Fruit fly (Drosophila melanogaster) whole organism, wandering third instar larva: Measurements from ENCODE around the gene fon.

Source experiments
- Abd-B ChIP-seq: fragments of >200 bp; optimal IDR thresholded peaks from 2 replicates; lab custom pipeline; 2017; ENCODE audit warnings: missing biosample characterization, missing genetic modification characterization
- CG9705 ChIP-seq: fragments of 200-800 bp; sonication (Bioruptor generic); optimal IDR thresholded peaks from 2 replicates; lab custom pipeline; 2018; ENCODE audit warnings: missing biosample characterization, mild to moderate bottlenecking, missing genetic modification characterization
- CrebA ChIP-seq: fragments of 200-800 bp; sonication (Bioruptor generic); optimal IDR thresholded peaks from 2 replicates; lab custom pipeline; 2016; ENCODE audit warnings: missing biosample characterization, mild to moderate bottlenecking, missing genetic modification characterization, borderline replicate concordance
- Dfd ChIP-seq: fragments of >200 bp; optimal IDR thresholded peaks from 2 replicates; lab custom pipeline; 2017; ENCODE audit warnings: missing biosample characterization, missing genetic modification characterization
- Dif ChIP-seq: fragments of 200-275, 200-300 bp; sonication (Bioruptor generic); optimal IDR thresholded peaks from 2 replicates; lab custom pipeline; 2018; ENCODE audit warnings: missing biosample characterization, missing genetic modification characterization; ENCODE audit not compliant: partially characterized antibody
- GATAd ChIP-seq: sonication (Bioruptor generic); optimal IDR thresholded peaks from 2 replicates; lab custom pipeline; 2016; ENCODE audit warnings: missing biosample characterization, missing genetic modification characterization
- HLH106 ChIP-seq: fragments of 200-800 bp; optimal IDR thresholded peaks from 3 replicates; lab custom pipeline; 2019; ENCODE audit warnings: missing biosample characterization, mild to moderate bottlenecking, missing genetic modification characterization, moderate library complexity
- Hnf4 ChIP-seq: fragments of 200-800 bp; sonication (Bioruptor generic); optimal IDR thresholded peaks from 2 replicates; lab custom pipeline; 2016; ENCODE audit warnings: missing biosample characterization, mild to moderate bottlenecking, missing genetic modification characterization
- Hr78 ChIP-seq: fragments of >200 bp; optimal IDR thresholded peaks from 2 replicates; lab custom pipeline; 2017; ENCODE audit warnings: missing biosample characterization, missing genetic modification characterization
- Mio ChIP-seq: sonication (Bioruptor generic); optimal IDR thresholded peaks from 2 replicates; lab custom pipeline; 2016; ENCODE audit warnings: missing biosample characterization, missing genetic modification characterization
- N ChIP-seq: fragments of >200 bp; optimal IDR thresholded peaks from 2 replicates; lab custom pipeline; 2018; ENCODE audit warnings: missing biosample characterization, missing external identifiers, missing genetic modification characterization
- OdsH ChIP-seq: fragments of 200-800 bp; sonication (Bioruptor generic); optimal IDR thresholded peaks from 2 replicates; lab custom pipeline; 2016; ENCODE audit warnings: missing biosample characterization, mild to moderate bottlenecking, missing genetic modification characterization
- Rel ChIP-seq, 2 experiments: fragments of 200-800 bp; sonication (Bioruptor generic) in 1 of 2; optimal IDR thresholded peaks; 2 replicates in 1 of 2; 3 replicates in 1 of 2; lab custom pipeline; 2016 to 2019; ENCODE audit warnings: mild to moderate bottlenecking in 2 of 2, missing biosample characterization in 2 of 2, missing genetic modification characterization in 2 of 2, moderate library complexity in 1 of 2
- Sp1 ChIP-seq: fragments of 200-800 bp; sonication (Bioruptor generic); optimal IDR thresholded peaks from 3 replicates; lab custom pipeline; 2019; ENCODE audit warnings: missing biosample characterization, mild to moderate bottlenecking, missing genetic modification characterization, moderate library complexity
- Vsx2 ChIP-seq: fragments of 200-300, 225-300 bp; sonication (Bioruptor generic); optimal IDR thresholded peaks from 2 replicates; lab custom pipeline; 2018; ENCODE audit warnings: missing biosample characterization, missing genetic modification characterization; ENCODE audit not compliant: partially characterized antibody
- br ChIP-seq: fragments of 200-800 bp; sonication (Bioruptor generic); optimal IDR thresholded peaks from 2 replicates; lab custom pipeline; 2016; ENCODE audit warnings: missing biosample characterization, missing genetic modification characterization
- dl ChIP-seq, 2 experiments: fragments of 175-275, 200-275 bp in 1 of 2; fragments of 200-275 bp in 1 of 2; sonication (Bioruptor generic); optimal IDR thresholded peaks; lab custom pipeline; 2018; ENCODE audit warnings: mild to moderate bottlenecking in 2 of 2, missing biosample characterization in 2 of 2, missing genetic modification characterization in 2 of 2, moderate library complexity in 2 of 2; ENCODE audit not compliant: partially characterized antibody in 2 of 2, insufficient read depth in 1 of 2
- dmrt93B ChIP-seq: fragments of 200-800 bp; sonication (Bioruptor generic); optimal IDR thresholded peaks from 2 replicates; lab custom pipeline; 2018; ENCODE audit warnings: missing biosample characterization, mild to moderate bottlenecking, missing genetic modification characterization
- dsf ChIP-seq: sonication (Bioruptor generic); optimal IDR thresholded peaks from 2 replicates; lab custom pipeline; 2016; ENCODE audit warnings: missing biosample characterization, missing genetic modification characterization, borderline replicate concordance
- ey ChIP-seq: fragments of 200-800 bp; sonication (Bioruptor generic); optimal IDR thresholded peaks from 2 replicates; lab custom pipeline; 2016; ENCODE audit warnings: missing biosample characterization, missing genetic modification characterization
- foxo ChIP-seq, 2 experiments: fragments of 200-800 bp; sonication (Bioruptor generic); optimal IDR thresholded peaks; 2 replicates in 1 of 2; 3 replicates in 1 of 2; lab custom pipeline; 2016 to 2017; ENCODE audit warnings: missing biosample characterization in 2 of 2, missing genetic modification characterization in 2 of 2
- fru ChIP-seq: fragments of 200-800 bp; sonication (Bioruptor generic); optimal IDR thresholded peaks from 3 replicates; lab custom pipeline; 2016; ENCODE audit warnings: missing biosample characterization, mild to moderate bottlenecking, missing genetic modification characterization
- h ChIP-seq: fragments of 200-800 bp; sonication (Bioruptor generic); optimal IDR thresholded peaks from 3 replicates; lab custom pipeline; 2016; ENCODE audit warnings: missing biosample characterization, mild to moderate bottlenecking, missing genetic modification characterization
- jim ChIP-seq: fragments of 175-275, 200-325 bp; sonication (Bioruptor generic); optimal IDR thresholded peaks from 2 replicates; lab custom pipeline; 2016; ENCODE audit warnings: missing biosample characterization, mild to moderate bottlenecking, missing genetic modification characterization
- pan ChIP-seq: fragments of >200 bp; optimal IDR thresholded peaks from 2 replicates; lab custom pipeline; 2017
- psq ChIP-seq: fragments of 200-800 bp; sonication (Bioruptor generic); optimal IDR thresholded peaks from 3 replicates; lab custom pipeline; 2017; ENCODE audit warnings: missing biosample characterization, mild to moderate bottlenecking, missing genetic modification characterization, moderate library complexity
- sage ChIP-seq: fragments of 200-800 bp; sonication (Bioruptor generic); optimal IDR thresholded peaks from 2 replicates; lab custom pipeline; 2016; ENCODE audit warnings: missing biosample characterization, mild to moderate bottlenecking, missing genetic modification characterization
- sv ChIP-seq: fragments of 200-800 bp; sonication (Bioruptor generic); optimal IDR thresholded peaks from 3 replicates; lab custom pipeline; 2016; ENCODE audit warnings: missing biosample characterization, missing genetic modification characterization
- tai ChIP-seq: sonication (Bioruptor generic); optimal IDR thresholded peaks from 2 replicates; lab custom pipeline; 2016; ENCODE audit warnings: missing biosample characterization, missing genetic modification characterization
- woc ChIP-seq: sonication (Bioruptor generic); optimal IDR thresholded peaks from 2 replicates; lab custom pipeline; 2016; ENCODE audit warnings: missing biosample characterization, mild to moderate bottlenecking, missing genetic modification characterization

Gene fon

DNA sequence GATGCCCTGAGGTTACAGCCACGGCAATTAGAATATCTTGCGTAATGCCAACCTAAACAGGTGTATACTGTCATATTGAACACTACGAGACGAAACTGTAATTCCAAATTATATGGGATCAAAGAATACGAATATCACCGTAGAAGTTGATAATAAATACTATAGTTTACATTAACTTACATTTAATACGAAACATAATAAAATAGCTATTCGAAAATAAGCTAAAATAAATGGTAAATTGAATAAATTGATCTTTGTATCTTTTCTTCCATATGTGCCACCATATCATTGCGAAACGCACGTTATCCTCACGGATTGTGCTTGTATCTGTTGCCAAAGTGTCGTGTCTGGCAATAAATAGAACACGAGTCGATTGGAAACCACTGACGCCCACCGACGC lies 29.9 kb upstream of the fon start:
- TF ChIP-seq CrebA (no peak), dl (GFP tag; optimal IDR thresholded peaks at IDR 0.05; lab: Kevin White, UChicago; ENCODE audit: insufficient read depth in 1 of 2, partially characterized antibody in 2 of 2) (no peak), foxo (GFP tag; optimal IDR thresholded peaks at IDR 0.05; lab: Kevin White, UChicago) (no peak), Hnf4 (GFP tag; lab: Kevin White, UChicago) (no peak), N (no peak), Dif (GFP tag; lab: Kevin White, UChicago) (no peak), tai (GFP tag; lab: Kevin White, UChicago) (no peak), Abd-B (GFP tag; lab: Kevin White, UChicago) (no peak), woc (no peak), sv (no peak), dmrt93B (no peak), Hr78 (GFP tag; lab: Kevin White, UChicago) (no peak), ey (GFP tag; lab: Kevin White, UChicago) (no peak), Vsx2 (GFP tag; lab: Kevin White, UChicago) (no peak), jim (no peak)

DNA sequence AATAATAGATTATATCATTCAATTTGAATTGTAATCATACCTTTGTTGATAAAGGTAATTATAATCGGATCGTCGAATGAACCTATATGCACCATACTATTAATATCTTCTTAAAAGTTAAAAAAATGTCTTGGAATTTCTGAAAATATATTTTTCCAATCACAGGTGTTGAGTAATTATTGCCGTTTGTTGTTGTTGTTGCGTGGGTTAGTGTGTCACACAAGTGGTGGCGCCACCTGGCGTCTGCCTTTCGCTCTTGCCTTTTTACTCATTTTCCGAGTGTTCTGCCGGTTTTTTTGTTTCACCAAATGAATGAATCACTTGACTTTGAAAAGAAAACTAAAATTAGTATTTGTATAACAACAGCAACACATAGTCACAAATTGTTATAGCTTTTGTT lies 29.1 kb upstream of the fon start:
- TF ChIP-seq dl (GFP tag; optimal IDR thresholded peaks at IDR 0.05; lab: Kevin White, UChicago; ENCODE audit: insufficient read depth in 1 of 2, partially characterized antibody in 2 of 2), result no peak
- no peak for TF ChIP-seq HLH106 (tag; lab: Kevin White, UChicago)
- TF ChIP-seq OdsH (GFP tag; lab: Kevin White, UChicago), result no peak
- no peak for TF ChIP-seq Rel (GFP tag; optimal IDR thresholded peaks at IDR 0.05; lab: Kevin White, UChicago)
- TF ChIP-seq Rel (tag; optimal IDR thresholded peaks at IDR 0.05; lab: Kevin White, UChicago), result no peak
- no peak for TF ChIP-seq GATAd
- no peak for TF ChIP-seq psq (GFP tag; lab: Kevin White, UChicago)
- no peak for TF ChIP-seq Vsx2 (GFP tag; lab: Kevin White, UChicago)
- no peak for TF ChIP-seq Abd-B (GFP tag; lab: Kevin White, UChicago)

DNA sequence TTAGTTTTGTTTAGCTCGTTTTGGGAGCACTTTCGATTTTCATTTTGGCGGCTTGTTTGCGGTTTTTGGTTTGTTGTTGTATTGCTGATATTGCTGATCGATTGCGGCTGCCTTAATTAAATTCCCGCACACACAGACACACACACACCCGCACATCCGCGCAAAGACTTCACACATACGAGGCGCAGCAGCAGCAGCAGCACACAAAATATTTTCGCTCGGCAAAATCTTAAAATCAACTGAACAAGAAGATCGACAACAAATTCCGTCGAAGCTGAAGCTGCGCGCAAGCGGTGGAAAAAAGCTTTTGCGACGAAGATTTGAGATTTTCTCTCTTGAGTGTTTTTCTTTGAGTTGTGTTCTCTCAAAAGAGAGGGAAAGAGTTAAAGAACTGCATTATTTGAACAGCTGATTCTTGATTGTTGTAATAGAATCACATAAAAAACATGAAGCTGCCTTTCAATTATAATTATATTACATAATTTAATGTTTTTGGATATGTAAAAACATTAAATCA lies 28.3 kb upstream of the fon start:
- TF ChIP-seq Dfd (peak; percentile 76), jim (no peak), ey (GFP tag; lab: Kevin White, UChicago) (no peak), sage (GFP tag; lab: Kevin White, UChicago) (no peak), sv (no peak)

DNA sequence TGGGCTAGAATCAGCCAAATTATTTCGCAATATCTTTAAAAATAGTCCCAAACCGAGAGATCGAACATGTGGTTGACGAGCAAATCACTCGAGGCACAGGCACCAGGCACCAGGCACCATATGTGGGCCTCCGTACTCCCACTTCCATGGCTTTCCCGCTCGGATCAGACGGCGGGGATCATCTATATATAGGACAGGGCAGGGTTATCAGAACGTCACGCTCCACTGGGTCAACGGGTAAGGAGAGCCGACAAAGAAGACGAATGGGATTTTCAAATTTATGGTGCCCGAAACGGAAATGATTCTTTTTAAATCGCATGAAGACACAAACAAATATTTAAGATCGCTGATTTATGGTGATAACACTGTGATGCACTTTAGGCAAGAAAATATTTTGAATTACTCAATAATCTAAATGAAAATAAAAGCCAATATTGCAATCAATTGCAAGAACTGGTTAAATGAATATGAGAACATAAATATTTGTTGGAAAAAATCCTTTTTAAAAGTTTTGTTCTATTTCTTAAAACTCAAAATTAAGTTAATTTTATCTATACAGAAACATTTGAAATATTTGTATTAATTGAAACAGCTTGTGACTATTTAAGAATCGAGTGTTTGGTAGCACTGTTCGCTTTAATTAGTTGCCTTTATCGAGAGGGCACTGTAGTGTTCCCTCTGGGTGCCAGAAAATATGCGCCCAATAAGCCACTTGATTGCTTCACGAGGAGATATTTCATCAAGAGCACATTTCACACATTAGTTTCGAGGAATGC lies 27.3 kb upstream of the fon start:
- TF ChIP-seq Hnf4 (GFP tag; lab: Kevin White, UChicago) (no peak), Sp1 (GFP tag; lab: Kevin White, UChicago) (no peak), GATAd (no peak), woc (no peak), Hr78 (GFP tag; lab: Kevin White, UChicago) (no peak)

DNA sequence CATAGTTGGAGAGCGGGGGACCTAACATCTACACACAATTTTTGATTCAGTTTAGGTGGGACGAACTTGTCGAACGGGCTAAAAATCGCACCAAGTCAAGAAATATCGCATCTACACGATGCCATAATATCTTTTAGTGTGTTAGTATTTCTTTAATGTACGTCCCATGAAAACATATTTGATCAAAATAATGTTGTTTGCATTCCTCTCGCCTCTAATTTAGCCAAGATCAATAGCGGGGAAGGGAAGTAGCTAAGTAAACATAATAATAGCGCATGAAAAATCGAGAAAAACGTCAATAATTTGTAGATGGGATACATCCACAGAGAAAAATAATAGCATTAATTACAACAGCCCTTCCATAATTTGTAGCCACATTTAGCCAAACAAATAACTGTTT lies 26.0 kb upstream of the fon start:
- TF ChIP-seq HLH106 (tag; lab: Kevin White, UChicago) (no peak), br (GFP tag; lab: Kevin White, UChicago) (no peak), pan (lab: Kevin White, UChicago) (no peak), h (GFP tag; lab: Kevin White, UChicago) (no peak), jim (no peak), sv (no peak), foxo (GFP tag; optimal IDR thresholded peaks at IDR 0.05; lab: Kevin White, UChicago) (no peak), GATAd (no peak), dmrt93B (no peak), dsf (GFP tag; lab: Kevin White, UChicago) (no peak), OdsH (GFP tag; lab: Kevin White, UChicago) (no peak)

DNA sequence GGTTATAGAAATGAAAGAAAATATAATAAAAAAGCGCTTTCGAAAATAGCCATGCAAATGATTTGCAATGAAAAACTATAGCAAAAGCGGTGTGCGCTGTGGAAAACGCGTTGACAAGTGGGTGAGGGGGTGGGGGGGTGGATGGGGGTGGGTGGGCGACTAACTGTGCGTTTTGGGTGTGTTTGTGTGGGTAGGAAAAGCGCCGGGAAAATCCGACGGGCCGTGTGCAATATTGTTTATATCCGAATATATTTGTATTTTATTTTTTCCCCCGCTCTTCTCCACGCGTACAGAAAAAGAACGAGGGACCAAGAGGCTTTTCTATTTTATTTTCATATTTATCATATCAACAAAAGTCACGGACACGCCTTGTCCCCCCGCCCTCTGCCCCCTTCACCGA lies 20.4 kb upstream of the fon start:
- TF ChIP-seq HLH106 (tag; lab: Kevin White, UChicago) (no peak), Mio (GFP tag; lab: Kevin White, UChicago) (no peak), Rel (GFP tag; optimal IDR thresholded peaks at IDR 0.05; lab: Kevin White, UChicago) (no peak), Rel (tag; optimal IDR thresholded peaks at IDR 0.05; lab: Kevin White, UChicago) (no peak), psq (GFP tag; lab: Kevin White, UChicago) (no peak), OdsH (GFP tag; lab: Kevin White, UChicago) (no peak), br (GFP tag; lab: Kevin White, UChicago) (no peak), Dfd (no peak), fru (GFP tag; lab: Kevin White, UChicago) (no peak), Dif (GFP tag; lab: Kevin White, UChicago) (no peak), CG9705 (no peak)
- TF ChIP-seq, all 38 proteins: peak for 0
